Worm (Caenorhabditis elegans) whole organism, L4 larva: Measurements from ENCODE around the gene T04C10.3.

Experiments
- F37D6.2 ChIP-seq: sonication (generic microtip); optimal IDR thresholded peaks from 2 replicates; lab custom pipeline; 2016; ENCODE audit warnings: mild to moderate bottlenecking, missing genetic modification characterization, missing compliant biosample characterization
- T20F7.1 ChIP-seq: fragments of 200-800 bp; sonication (Bioruptor generic); optimal IDR thresholded peaks from 2 replicates; lab custom pipeline; 2018; ENCODE audit warnings: mild to moderate bottlenecking, missing genetic modification characterization, missing compliant biosample characterization
- T26A8.4 ChIP-seq: fragments of 200-800 bp; sonication (Bioruptor generic); IDR thresholded peaks from 2 replicates; pipeline ENCODE4 v1.3.6; 2022; ENCODE audit warnings: missing genetic modification characterization, missing compliant biosample characterization
- Y105C5A.15 ChIP-seq: fragments of 200-800 bp; sonication (Bioruptor generic); IDR thresholded peaks from 2 replicates; pipeline ENCODE4 v1.3.6; 2022; ENCODE audit warnings: missing genetic modification characterization, missing compliant biosample characterization
- ceh-20 ChIP-seq: fragments of 200-800 bp; sonication (Bioruptor generic); IDR thresholded peaks from 2 replicates; pipeline ENCODE4 v1.3.6; 2022; ENCODE audit warnings: missing genetic modification reagents, missing genetic modification characterization, missing compliant biosample characterization
- ceh-28 ChIP-seq: fragments of 150-350 bp; optimal IDR thresholded peaks from 2 replicates; lab custom pipeline; 2014; ENCODE audit warnings: missing biosample characterization, missing genetic modification reagents, missing genetic modification characterization
- ces-1 ChIP-seq: fragments of 150-350 bp; sonication (generic microtip); optimal IDR thresholded peaks from 4 replicates; lab custom pipeline; 2014; ENCODE audit warnings: missing biosample characterization, missing genetic modification reagents, missing genetic modification characterization
- ctbp-1 ChIP-seq: fragments of 200-800 bp; sonication (Bioruptor generic); IDR thresholded peaks from 2 replicates; pipeline ENCODE4 v1.3.6; 2022; ENCODE audit warnings: missing genetic modification reagents, missing genetic modification characterization, missing compliant biosample characterization
- dmd-6 ChIP-seq: fragments of 200-800 bp; sonication (Bioruptor generic); IDR thresholded peaks from 2 replicates; pipeline ENCODE4 v1.3.6; 2022; ENCODE audit warnings: missing genetic modification reagents, missing genetic modification characterization, missing compliant biosample characterization
- egl-43 ChIP-seq: fragments of 200-800 bp; sonication (Bioruptor generic); IDR thresholded peaks from 2 replicates; pipeline ENCODE4 v1.3.6; 2022; ENCODE audit warnings: missing genetic modification reagents, missing genetic modification characterization, missing compliant biosample characterization
- fos-1 ChIP-seq: fragments of 150-350 bp; optimal IDR thresholded peaks from 2 replicates; lab custom pipeline; 2014; ENCODE audit warnings: missing biosample characterization, missing genetic modification characterization
- hlh-11 ChIP-seq: fragments of 200-800 bp; sonication (Bioruptor generic); optimal IDR thresholded peaks from 2 replicates; lab custom pipeline; 2018; ENCODE audit warnings: mild to moderate bottlenecking, missing genetic modification characterization, missing compliant biosample characterization
- hlh-30 ChIP-seq: sonication (generic microtip); optimal IDR thresholded peaks from 2 replicates; lab custom pipeline; 2017; ENCODE audit warnings: antibody characterized with exemption, mild to moderate bottlenecking, missing genetic modification characterization, missing compliant biosample characterization; ENCODE audit not compliant: insufficient read depth
- jun-1 ChIP-seq: fragments of 150-350 bp; optimal IDR thresholded peaks from 2 replicates; lab custom pipeline; 2014; ENCODE audit warnings: missing biosample characterization, missing genetic modification reagents, missing genetic modification characterization
- lin-1 ChIP-seq: fragments of 200-800 bp; sonication (Bioruptor generic); IDR thresholded peaks from 2 replicates; pipeline ENCODE4 v1.3.6; 2022; ENCODE audit warnings: missing genetic modification reagents, missing genetic modification characterization, missing compliant biosample characterization
- lin-29 ChIP-seq: fragments of 200-800 bp; sonication (Bioruptor generic); IDR thresholded peaks from 2 replicates; pipeline ENCODE4 v1.3.6; 2022; ENCODE audit warnings: missing genetic modification reagents, missing genetic modification characterization, missing compliant biosample characterization
- madf-9 ChIP-seq: fragments of 200-800 bp; sonication (Bioruptor generic); conservative IDR thresholded peaks from 2 replicates; pipeline ENCODE4 v1.3.6; 2022; ENCODE audit warnings: missing genetic modification reagents, missing genetic modification characterization, missing compliant biosample characterization
- mdl-1 ChIP-seq, 2 experiments: fragments of 150-350 bp in 1 of 2; sonication (generic microtip) in 1 of 2; optimal IDR thresholded peaks; 2 replicates each; lab custom pipeline; 2014 to 2017; ENCODE audit warnings: missing biosample characterization in 2 of 2, missing genetic modification characterization in 2 of 2
- mdt-29 ChIP-seq: fragments of 200-800 bp; sonication (Bioruptor generic); IDR thresholded peaks from 2 replicates; pipeline ENCODE4 v1.3.6; 2022; ENCODE audit warnings: missing genetic modification reagents, missing genetic modification characterization, missing compliant biosample characterization
- mxl-3 ChIP-seq: fragments of 200-800 bp; sonication (Bioruptor generic); optimal IDR thresholded peaks from 2 replicates; lab custom pipeline; 2018; ENCODE audit warnings: mild to moderate bottlenecking, missing genetic modification characterization, missing compliant biosample characterization
- nhr-11 ChIP-seq: fragments of 150-350 bp; optimal IDR thresholded peaks from 2 replicates; lab custom pipeline; 2014; ENCODE audit warnings: missing biosample characterization, missing genetic modification characterization
- nhr-28 ChIP-seq: fragments of 150-350 bp; optimal IDR thresholded peaks from 2 replicates; lab custom pipeline; 2014; ENCODE audit warnings: missing biosample characterization, missing genetic modification characterization
- php-3 ChIP-seq: fragments of 200-800 bp; sonication (Bioruptor generic); IDR thresholded peaks from 2 replicates; pipeline ENCODE4 v1.3.6; 2022; ENCODE audit warnings: missing genetic modification reagents, missing genetic modification characterization, missing compliant biosample characterization
- pqm-1 ChIP-seq: sonication (generic microtip); optimal IDR thresholded peaks from 2 replicates; lab custom pipeline; 2017; ENCODE audit warnings: missing biosample characterization, missing genetic modification characterization
- set-16 ChIP-seq: fragments of 200-800 bp; sonication (Bioruptor generic); IDR thresholded peaks from 2 replicates; pipeline ENCODE4 v1.3.6; 2022; ENCODE audit warnings: missing genetic modification reagents, missing genetic modification characterization, missing compliant biosample characterization
- snpc-1.2 ChIP-seq: fragments of 200-800 bp; sonication (Bioruptor generic); IDR thresholded peaks from 2 replicates; pipeline ENCODE4 v1.3.6; 2022; ENCODE audit warnings: missing genetic modification reagents, missing genetic modification characterization, missing compliant biosample characterization
- tag-97 ChIP-seq: fragments of 200-800 bp; sonication (Bioruptor generic); IDR thresholded peaks from 2 replicates; pipeline ENCODE4 v1.3.6; 2022; ENCODE audit warnings: missing genetic modification characterization, missing compliant biosample characterization
- unc-130 ChIP-seq: sonication (generic microtip); optimal IDR thresholded peaks from 2 replicates; lab custom pipeline; 2016; ENCODE audit warnings: missing genetic modification reagents, missing genetic modification characterization, missing compliant biosample characterization
- unc-62 ChIP-seq, 3 experiments: fragments of 150-350 bp in 1 of 3; sonication (generic microtip); optimal IDR thresholded peaks in 2 of 3; peaks in 1 of 3; 1 replicate in 1 of 3; 2 replicates in 2 of 3; lab custom pipeline; 2014 to 2017; ENCODE audit warnings: missing biosample characterization in 3 of 3, missing genetic modification characterization in 3 of 3, missing genetic modification reagents in 3 of 3, missing genotype in 1 of 3
- vab-7 ChIP-seq: fragments of 200-800 bp; sonication (Bioruptor generic); IDR thresholded peaks from 2 replicates; pipeline ENCODE4 v1.3.6; 2022; ENCODE audit warnings: missing genetic modification reagents, missing genetic modification characterization, missing compliant biosample characterization

Gene T04C10.3

DNA sequence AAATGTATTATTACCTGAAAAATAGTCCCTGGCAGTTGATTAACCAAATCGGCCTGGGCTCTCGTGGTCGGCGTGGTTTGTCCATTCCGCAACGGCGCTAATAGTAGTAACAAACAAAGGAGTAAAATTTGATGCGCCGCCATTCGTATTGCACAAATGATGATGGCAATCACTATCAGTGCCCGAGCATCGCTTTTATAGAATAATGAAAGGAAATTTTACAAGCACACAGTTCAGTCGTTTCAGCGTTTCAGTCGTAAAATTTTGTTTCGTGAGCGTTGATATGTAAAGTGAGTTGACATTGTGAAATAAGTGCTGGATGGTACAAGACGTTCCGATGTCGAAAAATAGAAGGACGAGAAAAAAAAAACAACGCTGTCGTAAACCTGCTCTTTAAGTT lies 40.5 kb upstream of the T04C10.3 start, which contains the start of gene Y16B4A.2:
Gene Y16B4A.2 (minus strand): TSS at position 170 of the 400 bp plus-strand sequence.
- TF ChIP-seq Y105C5A.15 (GFP tag; lab: Robert Waterston, UW): no peak
- no peak for TF ChIP-seq unc-130 (GFP tag; lab: Kevin White, UChicago)
- peak; percentile 46 for TF ChIP-seq pqm-1 (tag; lab: Kevin White, UChicago)
- TF ChIP-seq nhr-28 (tag; lab: Kevin White, UChicago): peak; percentile 27
- peak; percentile 39; the same call in 1 of the 2 replicates for TF ChIP-seq dmd-6 (GFP tag; lab: Robert Waterston, UW)
- peak; percentile 70; the same call in 1 of the 2 replicates for TF ChIP-seq php-3
- no peak for TF ChIP-seq tag-97 (GFP tag; lab: Robert Waterston, UW)
- peak; percentile 10 for TF ChIP-seq hlh-11 (tag; lab: Kevin White, UChicago)

DNA sequence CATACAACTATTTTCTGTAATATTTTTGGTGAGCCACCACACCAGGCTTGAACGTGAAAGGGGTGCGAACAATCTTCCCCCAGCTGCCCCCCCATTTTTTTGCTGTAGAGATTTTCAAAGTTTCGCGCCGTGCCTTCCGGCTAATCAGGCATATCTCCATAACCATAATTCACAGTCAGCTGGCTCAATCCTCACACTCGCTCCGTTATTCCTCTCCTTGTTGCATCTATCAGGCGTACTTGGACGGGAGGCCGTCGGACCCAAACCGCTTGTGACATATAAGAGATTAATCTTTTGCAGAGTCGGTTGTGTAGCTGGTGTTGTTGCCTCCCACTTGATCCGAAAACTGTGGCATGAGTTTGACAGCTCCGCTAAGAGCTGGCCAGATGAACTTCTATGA lies 38.9 kb upstream of the T04C10.3 start, which contains the start of gene unc-3:
Gene unc-3 (plus strand): TSS at position 301 of the 400 bp plus-strand sequence.
- TF ChIP-seq php-3 (0 out of 2 replicates have a peak, but pooled peaks have one; percentile 10), F37D6.2 (tag; lab: Kevin White, UChicago) (no peak)

DNA sequence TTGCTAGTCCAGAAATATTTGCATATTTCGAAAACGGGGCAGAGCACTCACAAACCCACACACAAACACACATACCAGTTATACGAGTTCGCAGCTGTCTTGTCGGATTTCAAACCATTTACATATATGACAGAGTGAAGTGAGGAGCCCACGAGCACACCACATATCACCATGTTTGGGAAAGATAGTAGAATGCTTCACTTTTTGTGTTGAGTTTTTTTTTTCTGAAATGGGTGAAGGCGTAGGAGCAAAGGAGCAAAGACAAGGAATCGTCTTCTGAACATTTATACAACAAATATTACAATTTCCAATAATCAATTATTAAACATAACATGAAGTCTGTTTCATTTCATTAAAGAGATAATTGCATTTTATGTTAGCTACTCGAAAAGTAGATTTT lies 36.9 kb upstream of the T04C10.3 start:
- TF ChIP-seq unc-62 (GFP tag; optimal IDR thresholded peaks at IDR 0.05 in 1 of 2; lab: Kevin White, UChicago) (peak in 1 of 2 experiments; percentile 93), unc-62 (tag; optimal IDR thresholded peaks at IDR 0.05; lab: Kevin White, UChicago) (no peak), mdt-29 (GFP tag; lab: Robert Waterston, UW) (no peak)

DNA sequence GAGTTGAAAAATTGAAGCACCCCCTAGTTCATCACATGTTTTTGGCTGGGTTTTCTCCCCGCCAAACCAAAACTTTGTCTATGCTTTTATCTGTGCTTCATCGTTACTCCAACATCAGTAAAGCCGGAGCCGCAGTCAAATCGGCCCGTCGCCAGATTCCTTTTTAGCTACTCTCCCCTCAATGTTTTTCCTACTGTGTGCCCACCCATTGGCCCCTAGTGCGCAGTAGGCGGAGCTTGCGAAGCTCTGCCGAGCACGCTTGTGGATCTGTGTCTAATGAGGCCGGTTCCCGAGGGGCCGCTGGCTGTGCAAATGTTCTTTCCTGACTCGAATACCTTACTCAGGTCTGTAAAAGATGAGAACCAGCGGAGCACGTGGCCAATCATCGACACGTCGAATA lies 35.8 kb upstream of the T04C10.3 start:
- TF ChIP-seq ceh-28 (tag; lab: Kevin White, UChicago) (no peak), set-16 (GFP tag; lab: Robert Waterston, UW) (peak; percentile 54; the same call in 1 of the 2 replicates), php-3 (no peak), egl-43 (GFP tag; lab: Robert Waterston, UW) (0 out of 2 replicates have a peak, but pooled peaks have one; percentile 15), ctbp-1 (0 out of 2 replicates have a peak, but pooled peaks have one; percentile 13), vab-7 (GFP tag; lab: Robert Waterston, UW) (peak; percentile 41; the same call in 1 of the 2 replicates), ceh-20 (GFP tag; lab: Robert Waterston, UW) (peak; percentile 39; the same call in 1 of the 2 replicates), unc-62 (GFP tag; optimal IDR thresholded peaks at IDR 0.05 in 1 of 2; lab: Kevin White, UChicago) (peak in 1 of 2 experiments; percentile 15), unc-62 (tag; optimal IDR thresholded peaks at IDR 0.05; lab: Kevin White, UChicago) (no peak)
- TF ChIP-seq, all 104 proteins: peak for 6

DNA sequence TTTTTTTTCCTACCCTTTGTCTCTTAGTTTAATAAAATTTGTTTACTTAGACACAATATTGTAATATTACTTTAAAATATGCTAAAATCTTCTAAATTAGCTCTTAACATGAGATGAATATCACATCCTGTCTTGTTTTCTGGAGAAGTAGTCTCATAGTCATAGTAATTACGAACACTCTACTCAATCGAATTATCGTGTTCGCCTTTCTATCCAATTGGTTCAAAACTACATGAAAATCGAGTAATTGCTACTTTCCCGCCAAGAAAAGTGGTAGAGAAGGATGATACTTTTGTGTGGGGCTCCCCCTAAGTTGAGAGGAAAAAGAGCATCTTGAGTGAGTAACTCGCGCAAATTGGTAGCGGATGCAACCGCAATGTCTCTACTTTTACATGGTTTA lies 34.0 kb upstream of the T04C10.3 start:
- no peak for TF ChIP-seq nhr-11 (tag; lab: Kevin White, UChicago)
- TF ChIP-seq T20F7.1 (GFP tag; lab: Kevin White, UChicago): no peak
- no peak for TF ChIP-seq lin-1
- TF ChIP-seq jun-1 (tag; lab: Kevin White, UChicago): no peak
- no peak for TF ChIP-seq madf-9 (GFP tag; lab: Robert Waterston, UW)
- no peak for TF ChIP-seq snpc-1.2 (GFP tag; lab: Robert Waterston, UW)

- TF ChIP-seq fos-1 (tag; lab: Kevin White, UChicago) (no peak), ceh-20 (GFP tag; lab: Robert Waterston, UW) (peak; percentile 83; the same call in 1 of the 2 replicates), dmd-6 (GFP tag; lab: Robert Waterston, UW) (peak; percentile 77), lin-29 (GFP tag; lab: Robert Waterston, UW) (no peak), unc-62 (GFP tag; optimal IDR thresholded peaks at IDR 0.05 in 1 of 2; lab: Kevin White, UChicago) (peak in 1 of 2 experiments; percentile 89), unc-62 (tag; optimal IDR thresholded peaks at IDR 0.05; lab: Kevin White, UChicago) (no peak), mdl-1 (tag; optimal IDR thresholded peaks at IDR 0.05; lab: Kevin White, UChicago) (peak in 1 of 2 experiments; percentile 33), nhr-28 (tag; lab: Kevin White, UChicago) (peak; percentile 34), hlh-30 (tag; lab: Kevin White, UChicago) (peak; percentile 30), ctbp-1 (no peak), ceh-28 (tag; lab: Kevin White, UChicago) (no peak), mxl-3 (GFP tag; lab: Kevin White, UChicago) (peak; percentile 25), hlh-11 (tag; lab: Kevin White, UChicago) (peak; percentile 22), ces-1 (no peak), T26A8.4 (GFP tag; lab: Robert Waterston, UW) (no peak)
Observed at ce11 chrX:14780176-14780575, 32.0 kb upstream of the T04C10.3 start.
